Fruit fly (Drosophila melanogaster): ENCODE data around the gene Dtd.

Gene Dtd

DNA sequence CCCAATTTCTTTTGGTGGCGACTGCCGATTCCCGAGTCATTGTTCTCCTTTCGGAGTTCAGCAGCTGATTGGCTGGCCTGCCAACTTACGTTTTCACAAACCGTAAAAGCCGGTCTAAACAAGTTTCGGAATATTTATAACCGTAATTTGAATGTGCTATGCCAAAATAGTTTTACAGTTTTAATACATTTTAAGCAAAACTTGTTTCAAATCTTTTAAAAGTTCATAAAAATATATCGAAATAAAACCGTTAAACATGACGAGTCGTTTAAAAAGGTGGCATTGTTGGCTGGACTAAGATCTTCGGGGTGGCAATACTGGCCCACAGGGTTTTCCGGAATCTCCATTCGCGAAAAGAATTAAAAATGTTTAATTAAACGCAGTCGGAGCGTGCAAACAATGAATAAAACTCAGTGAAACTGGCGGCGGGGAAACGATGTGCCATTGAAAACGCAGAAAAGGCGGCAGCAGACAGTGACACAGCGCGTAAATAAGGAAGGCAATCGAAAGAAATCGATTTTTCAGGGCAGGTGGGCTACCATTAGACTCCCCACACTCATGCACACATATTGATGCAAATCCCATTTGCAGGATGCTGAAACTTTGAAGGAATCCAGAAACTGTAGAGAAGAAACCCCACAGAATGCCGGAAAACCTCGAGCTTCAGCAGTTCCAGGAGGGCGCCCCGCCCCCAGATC, 5.8 kb downstream of the Dtd start, which contains the start of the genes Exd2 and CG5281 (continued):
- peak; percentile 28 for TF ChIP-seq ind (GFP tag; optimal IDR thresholded peaks at IDR 0.05)
- TF ChIP-seq HHEX (GFP tag; optimal IDR thresholded peaks at IDR 0.05) = peak; percentile 45
- peak; percentile 71 for TF ChIP-seq NfI (GFP tag; optimal IDR thresholded peaks at IDR 0.05)
- TF ChIP-seq aop (GFP tag; IDR thresholded peaks at IDR 0.05) = no peak
- TF ChIP-seq Sox102F (GFP tag; optimal IDR thresholded peaks at IDR 0.05) = peak; percentile 70
- TF ChIP-seq h (optimal IDR thresholded peaks at IDR 0.05) = no peak
- no peak for TF ChIP-seq org-1 (GFP tag; optimal IDR thresholded peaks at IDR 0.05)
- peak; percentile 62 to 67 for TF ChIP-seq Hr51 (GFP tag; optimal IDR thresholded peaks at IDR 0.05)
- TF ChIP-seq BEAF-32 (GFP tag; optimal IDR thresholded peaks at IDR 0.05) = peak; percentile 63
- peak; percentile 55 for TF ChIP-seq knrl (GFP tag; IDR thresholded peaks at IDR 0.05; ENCODE audit: partially characterized antibody)
- peak; percentile 37; the same call in 1 of the 2 replicates for TF ChIP-seq Ptx1 (GFP tag; IDR thresholded peaks at IDR 0.05)
- no peak for TF ChIP-seq ac (GFP tag; optimal IDR thresholded peaks at IDR 0.05)
- peak; percentile 41 to 59 for TF ChIP-seq chif (GFP tag; optimal IDR thresholded peaks at IDR 0.05)
- TF ChIP-seq CkIIα-i1 (GFP tag; IDR thresholded peaks at IDR 0.05) = no peak
- no peak for TF ChIP-seq klu (GFP tag; IDR thresholded peaks at IDR 0.05)
- peak; percentile 46; the same call in 1 of the 3 replicates for TF ChIP-seq zfh1 (GFP tag; IDR thresholded peaks at IDR 0.05)
- TF ChIP-seq CG8359 (GFP tag; optimal IDR thresholded peaks at IDR 0.05; ENCODE audit: borderline replicate concordance) = no peak
- peak; percentile 9 for TF ChIP-seq zen (tag; optimal IDR thresholded peaks at IDR 0.05)
- TF ChIP-seq CG14441 (GFP tag; IDR thresholded peaks at IDR 0.05) = no peak
- peak; percentile 49 for TF ChIP-seq CG3407 (GFP tag; optimal IDR thresholded peaks at IDR 0.05)
- no peak for TF ChIP-seq peb (GFP tag; IDR thresholded peaks at IDR 0.05)
- peak; percentile 62 for TF ChIP-seq tx (GFP tag; optimal IDR thresholded peaks at IDR 0.05)
- peak; percentile 15 for TF ChIP-seq NK7.1 (GFP tag; optimal IDR thresholded peaks at IDR 0.05)
- no peak for TF ChIP-seq vnd (GFP tag; IDR thresholded peaks at IDR 0.05; ENCODE audit: partially characterized antibody)
- no peak for TF ChIP-seq trh (GFP tag; optimal IDR thresholded peaks at IDR 0.05)
- peak; percentile 48; the same call in 1 of the 2 replicates for TF ChIP-seq Scr (GFP tag; IDR thresholded peaks at IDR 0.05; ENCODE audit: partially characterized antibody)
- no peak; the same call in 1 of the 2 replicates for TF ChIP-seq vvl (GFP tag; IDR thresholded peaks at IDR 0.05)
- TF ChIP-seq CG9797 (GFP tag; optimal IDR thresholded peaks at IDR 0.05) = peak; percentile 36
- peak; percentile 94 for TF ChIP-seq CG14710 (tag; optimal IDR thresholded peaks at IDR 0.05)
- TF ChIP-seq CG9727 (GFP tag; optimal IDR thresholded peaks at IDR 0.05) = peak; percentile 49
- peak; percentile 26 for TF ChIP-seq p53 (GFP tag; optimal IDR thresholded peaks at IDR 0.05)
- TF ChIP-seq CG8388 (GFP tag; optimal IDR thresholded peaks at IDR 0.05) = peak; percentile 39
- peak; percentile 41; the same call in 1 of the 2 replicates for TF ChIP-seq slbo (GFP tag; IDR thresholded peaks at IDR 0.05)
- no peak for TF ChIP-seq Taf1 (GFP tag; IDR thresholded peaks at IDR 0.05)
- TF ChIP-seq nom (GFP tag; optimal IDR thresholded peaks at IDR 0.05) = no peak
- no peak for TF ChIP-seq CG31224 (GFP tag; IDR thresholded peaks at IDR 0.05)
- TF ChIP-seq tgo (GFP tag; IDR thresholded peaks at IDR 0.05) = peak; percentile 14; the same call in 1 of the 3 replicates
- no peak for TF ChIP-seq Oaz (GFP tag; IDR thresholded peaks at IDR 0.05)
- TF ChIP-seq crc (GFP tag; optimal IDR thresholded peaks at IDR 0.05) = no peak
- no peak for TF ChIP-seq TFAM (GFP tag; optimal IDR thresholded peaks at IDR 0.05)
- TF ChIP-seq CG10147 (GFP tag; optimal IDR thresholded peaks at IDR 0.05) = peak; percentile 26
- TF ChIP-seq her (GFP tag; optimal IDR thresholded peaks at IDR 0.05) = peak; percentile 24
- no peak for TF ChIP-seq sens-2 (GFP tag; IDR thresholded peaks at IDR 0.05)
- TF ChIP-seq hth (optimal IDR thresholded peaks at IDR 0.05) = no peak
- TF ChIP-seq Side (GFP tag; optimal IDR thresholded peaks at IDR 0.05) = peak; percentile 58
- TF ChIP-seq CG8765 (GFP tag; IDR thresholded peaks at IDR 0.05) = no peak
- TF ChIP-seq CG12155 (GFP tag; optimal IDR thresholded peaks at IDR 0.05) = peak; percentile 55
- peak; percentile 72 for TF ChIP-seq CG3847 (GFP tag; IDR thresholded peaks at IDR 0.05)
- peak; percentile 41 to 50 for TF ChIP-seq dpn (GFP tag; optimal IDR thresholded peaks at IDR 0.05)
- no peak for TF ChIP-seq Kr (GFP tag; optimal IDR thresholded peaks at IDR 0.05)

All from whole organism, embryonic.